Worm (Caenorhabditis elegans) whole organism, L4 larva: Measurements from ENCODE around the gene F09C8.1.

ENCODE experiments used
- ceh-28 ChIP-seq: fragments of 150-350 bp; optimal IDR thresholded peaks from 2 replicates; lab custom pipeline; 2014; ENCODE audit warnings: missing biosample characterization, missing genetic modification reagents, missing genetic modification characterization
- cey-2 ChIP-seq: sonication (generic microtip); optimal IDR thresholded peaks from 3 replicates; lab custom pipeline; 2017; ENCODE audit warnings: missing genetic modification characterization, mild to moderate bottlenecking, missing compliant biosample characterization, antibody characterized with exemption, borderline replicate concordance; ENCODE audit not compliant: insufficient read depth
- unc-130 ChIP-seq: sonication (generic microtip); optimal IDR thresholded peaks from 2 replicates; lab custom pipeline; 2016; ENCODE audit warnings: missing genetic modification reagents, missing genetic modification characterization, missing compliant biosample characterization
- zip-11 ChIP-seq: fragments of 200-800 bp; sonication (Bioruptor generic); IDR thresholded peaks from 2 replicates; pipeline ENCODE4 v1.3.6; 2022; ENCODE audit warnings: missing genetic modification characterization, missing compliant biosample characterization

- TF ChIP-seq ceh-28 (tag; lab: Kevin White, UChicago) (no peak), zip-11 (GFP tag; lab: Robert Waterston, UW) (no peak), unc-130 (GFP tag; lab: Kevin White, UChicago) (no peak), cey-2 (no peak)
Measured at ce11 chrX:16166994-16167393, 3.7 kb upstream of the F09C8.1 start.
